Worm (Caenorhabditis elegans) whole organism, mixed stage, embryonic: ENCODE measurements around the gene gcy-23.

Experiments used
- bed-3 ChIP-seq: fragments of 200-800 bp; sonication (Bioruptor generic); optimal IDR thresholded peaks from 3 replicates; lab custom pipeline; 2018; ENCODE audit warnings: mild to moderate bottlenecking, missing genetic modification characterization, moderate library complexity, missing compliant biosample characterization
- ceh-43 ChIP-seq: fragments of 200-800 bp; sonication (Bioruptor generic); optimal IDR thresholded peaks from 2 replicates; lab custom pipeline; 2018; ENCODE audit warnings: mild to moderate bottlenecking, missing genetic modification characterization, moderate library complexity, missing compliant biosample characterization
- ces-1 ChIP-seq: fragments of 150-350 bp; optimal IDR thresholded peaks from 2 replicates; lab custom pipeline; 2014; ENCODE audit warnings: missing biosample characterization, missing genetic modification reagents, missing genetic modification characterization
- elt-1 ChIP-seq: sonication (generic microtip); optimal IDR thresholded peaks from 2 replicates; lab custom pipeline; 2017; ENCODE audit warnings: missing genetic modification characterization, mild to moderate bottlenecking, missing compliant biosample characterization, antibody characterized with exemption, moderate library complexity, borderline replicate concordance; ENCODE audit not compliant: insufficient read depth
- elt-3 ChIP-seq: fragments of 150-350 bp; optimal IDR thresholded peaks from 2 replicates; lab custom pipeline; 2014; ENCODE audit warnings: missing biosample characterization, missing genetic modification characterization
- lin-32 ChIP-seq: fragments of 200-800 bp; sonication (Bioruptor generic); optimal IDR thresholded peaks from 2 replicates; lab custom pipeline; 2018; ENCODE audit warnings: mild to moderate bottlenecking, missing genetic modification characterization, missing compliant biosample characterization
- nhr-12 ChIP-seq: fragments of 150-350 bp; optimal IDR thresholded peaks from 2 replicates; lab custom pipeline; 2014; ENCODE audit warnings: missing biosample characterization, missing genetic modification characterization
- pha-4 ChIP-seq: fragments of 150-350 bp; optimal IDR thresholded peaks from 2 replicates; lab custom pipeline; 2018; ENCODE audit warnings: missing biosample characterization, missing genetic modification reagents, missing genetic modification characterization
- sptf-1 ChIP-seq: sonication (generic microtip); optimal IDR thresholded peaks from 2 replicates; lab custom pipeline; 2017; ENCODE audit warnings: mild to moderate bottlenecking, missing genetic modification characterization, moderate library complexity, missing compliant biosample characterization
- unc-39 ChIP-seq: fragments of 150-350 bp; optimal IDR thresholded peaks from 2 replicates; lab custom pipeline; 2014; ENCODE audit warnings: missing biosample characterization, missing genetic modification characterization
- zip-8 ChIP-seq: fragments of 150-350 bp; optimal IDR thresholded peaks from 2 replicates; lab custom pipeline; 2014; ENCODE audit warnings: missing biosample characterization, missing genetic modification characterization
- ztf-11 ChIP-seq: fragments of 150-350 bp; optimal IDR thresholded peaks from 2 replicates; lab custom pipeline; 2014; ENCODE audit warnings: missing biosample characterization, missing genetic modification characterization

DNA sequence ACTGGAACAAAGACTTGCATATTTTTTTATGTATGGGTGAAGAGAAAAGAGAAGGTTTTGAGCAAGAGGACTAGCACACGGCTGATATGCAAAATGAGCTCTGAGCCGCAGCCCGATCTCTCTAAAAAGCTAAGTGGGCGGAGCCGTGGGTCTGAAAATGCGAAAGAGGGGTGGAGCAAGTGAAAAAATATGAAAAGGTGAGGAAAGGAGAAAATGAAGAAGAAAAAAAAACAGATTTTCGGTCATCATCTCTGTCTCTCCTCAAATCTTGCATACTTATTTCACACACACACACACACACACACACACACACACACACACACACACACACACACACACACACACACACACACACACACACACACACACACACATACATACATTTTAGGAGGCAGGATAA, 34.7 kb downstream of the gcy-23 start, which contains the start of gene dmd-9:
- TF ChIP-seq ceh-43 (GFP tag; lab: Kevin White, UChicago) (no peak), ztf-11 (tag; lab: Kevin White, UChicago) (no peak), lin-32 (GFP tag; lab: Kevin White, UChicago) (no peak), unc-39 (no peak), nhr-12 (tag; lab: Kevin White, UChicago) (no peak), pha-4 (tag; lab: Kevin White, UChicago) (no peak), zip-8 (no peak), bed-3 (GFP tag; lab: Kevin White, UChicago) (no peak), elt-1 (tag; lab: Kevin White, UChicago) (no peak), elt-3 (no peak), sptf-1 (tag; lab: Kevin White, UChicago) (no peak), ces-1 (GFP tag; lab: Kevin White, UChicago) (no peak)
